Worm (Caenorhabditis elegans) whole organism, L3 larva: ENCODE measurements around the gene T05C3.6.
A peak's percentile ranks its signal among the peaks of the same experiment; 100 is the strongest.

Source experiments
- ZK546.5 ChIP-seq: sonication (generic microtip); optimal IDR thresholded peaks from 2 replicates; lab custom pipeline; 2017; ENCODE audit warnings: missing biosample characterization, missing genetic modification characterization
- ama-1 ChIP-seq: fragments of 150-350 bp; optimal IDR thresholded peaks from 2 replicates; lab custom pipeline; 2018
- ceh-16 ChIP-seq: sonication (generic microtip); optimal IDR thresholded peaks from 2 replicates; lab custom pipeline; 2017; ENCODE audit warnings: missing biosample characterization, missing genetic modification characterization
- ceh-28 ChIP-seq: fragments of 150-350 bp; optimal IDR thresholded peaks from 2 replicates; lab custom pipeline; 2014; ENCODE audit warnings: missing biosample characterization, missing genetic modification reagents, missing genetic modification characterization
- ceh-9 ChIP-seq: sonication (generic microtip); optimal IDR thresholded peaks from 2 replicates; lab custom pipeline; 2018; ENCODE audit warnings: missing biosample characterization, missing genetic modification characterization
- daf-12 ChIP-seq: fragments of 150-350 bp; optimal IDR thresholded peaks from 2 replicates; lab custom pipeline; 2014; ENCODE audit warnings: missing biosample characterization, missing genetic modification reagents, missing genetic modification characterization
- egl-27 ChIP-seq: sonication (generic microtip); optimal IDR thresholded peaks from 4 replicates; lab custom pipeline; 2017; ENCODE audit warnings: missing biosample characterization, missing genetic modification reagents, missing genetic modification characterization
- egl-5 ChIP-seq: fragments of 150-350 bp; optimal IDR thresholded peaks from 2 replicates; lab custom pipeline; 2017; ENCODE audit warnings: missing biosample characterization, missing genetic modification reagents, missing genetic modification characterization, inconsistent platforms
- elt-1 ChIP-seq: fragments of 150-350 bp; optimal IDR thresholded peaks from 2 replicates; lab custom pipeline; 2014; ENCODE audit warnings: missing biosample characterization, missing genetic modification characterization
- elt-2 ChIP-seq: sonication (generic microtip); optimal IDR thresholded peaks from 2 replicates; lab custom pipeline; 2016; ENCODE audit warnings: missing genetic modification reagents, mild to moderate bottlenecking, missing genetic modification characterization, missing compliant biosample characterization
- elt-3 ChIP-seq, 3 experiments: fragments of 150-350 bp in 1 of 3; sonication (generic microtip) in 2 of 3; optimal IDR thresholded peaks; 2 replicates in 2 of 3; 4 replicates in 1 of 3; lab custom pipeline; 2014 to 2017; ENCODE audit warnings: missing biosample characterization in 3 of 3, missing genetic modification characterization in 3 of 3
- eor-1 ChIP-seq, 2 experiments: fragments of 150-350 bp; optimal IDR thresholded peaks; 2 replicates each; lab custom pipeline; 2014 to 2018; ENCODE audit warnings: missing biosample characterization in 2 of 2, missing genetic modification characterization in 2 of 2
- fkh-10 ChIP-seq: sonication (generic microtip); optimal IDR thresholded peaks from 2 replicates; lab custom pipeline; 2017; ENCODE audit warnings: missing biosample characterization, missing genetic modification reagents, missing genetic modification characterization
- fos-1 ChIP-seq: fragments of 150-350 bp; optimal IDR thresholded peaks from 2 replicates; lab custom pipeline; 2014; ENCODE audit warnings: missing biosample characterization, missing genetic modification characterization
- hmg-11 ChIP-seq: sonication (generic microtip); optimal IDR thresholded peaks from 2 replicates; lab custom pipeline; 2016; ENCODE audit warnings: missing genetic modification characterization, missing compliant biosample characterization
- jun-1 ChIP-seq: fragments of 150-350 bp; optimal IDR thresholded peaks from 2 replicates; lab custom pipeline; 2014; ENCODE audit warnings: missing biosample characterization, missing genetic modification reagents, missing genetic modification characterization
- lin-39 ChIP-seq: fragments of 150-350 bp; optimal IDR thresholded peaks from 2 replicates; lab custom pipeline; 2018; ENCODE audit warnings: missing biosample characterization, missing genetic modification reagents, missing genetic modification characterization
- lsy-12 ChIP-seq: sonication (generic microtip); optimal IDR thresholded peaks from 2 replicates; lab custom pipeline; 2016; ENCODE audit warnings: mild to moderate bottlenecking, missing genetic modification characterization, missing compliant biosample characterization
- mml-1 ChIP-seq: fragments of 150-350 bp; sonication (generic microtip); optimal IDR thresholded peaks from 3 replicates; lab custom pipeline; 2014; ENCODE audit warnings: missing biosample characterization, missing genetic modification characterization
- nfya-1 ChIP-seq: sonication (generic microtip); optimal IDR thresholded peaks from 2 replicates; lab custom pipeline; 2017; ENCODE audit warnings: missing genetic modification characterization, mild to moderate bottlenecking, missing compliant biosample characterization, antibody characterized with exemption, moderate library complexity; ENCODE audit not compliant: insufficient read depth
- nhr-11 ChIP-seq: fragments of 150-350 bp; optimal IDR thresholded peaks from 2 replicates; lab custom pipeline; 2014; ENCODE audit warnings: missing biosample characterization, missing genetic modification characterization
- nhr-23 ChIP-seq: fragments of 150-350 bp; optimal IDR thresholded peaks from 2 replicates; lab custom pipeline; 2014; ENCODE audit warnings: missing biosample characterization, missing genetic modification reagents, missing genetic modification characterization
- nhr-237 ChIP-seq: fragments of 150-350 bp; optimal IDR thresholded peaks from 2 replicates; lab custom pipeline; 2014; ENCODE audit warnings: missing biosample characterization, missing genetic modification characterization
- nhr-25 ChIP-seq: sonication (generic microtip); optimal IDR thresholded peaks from 2 replicates; lab custom pipeline; 2017; ENCODE audit warnings: missing biosample characterization, missing genetic modification characterization
- nhr-43 ChIP-seq: sonication (generic microtip); optimal IDR thresholded peaks from 2 replicates; lab custom pipeline; 2016; ENCODE audit warnings: mild to moderate bottlenecking, missing genetic modification characterization, missing compliant biosample characterization; ENCODE audit not compliant: poor library complexity, severe bottlenecking
- nhr-76 ChIP-seq: fragments of 150-350 bp; sonication (generic microtip); optimal IDR thresholded peaks from 5 replicates; lab custom pipeline; 2014; ENCODE audit warnings: missing biosample characterization, missing genetic modification characterization
- pha-4 ChIP-seq: fragments of 150-350 bp; optimal IDR thresholded peaks from 2 replicates; lab custom pipeline; 2014; ENCODE audit warnings: missing biosample characterization, missing genetic modification reagents, missing genetic modification characterization
- pqm-1 ChIP-seq: fragments of 150-350 bp; optimal IDR thresholded peaks from 2 replicates; lab custom pipeline; 2017; ENCODE audit warnings: missing biosample characterization, missing genetic modification characterization, inconsistent platforms
- skn-1 ChIP-seq: fragments of 150-350 bp; optimal IDR thresholded peaks from 2 replicates; lab custom pipeline; 2014; ENCODE audit warnings: missing biosample characterization, missing genetic modification characterization
- tbx-2 ChIP-seq: sonication (generic microtip); optimal IDR thresholded peaks from 2 replicates; lab custom pipeline; 2016; ENCODE audit warnings: mild to moderate bottlenecking, missing genetic modification characterization, missing compliant biosample characterization
- unc-39 ChIP-seq: sonication (generic microtip); optimal IDR thresholded peaks from 4 replicates; lab custom pipeline; 2017; ENCODE audit warnings: missing biosample characterization, missing genetic modification characterization
- unc-62 ChIP-seq: fragments of 150-350 bp; sonication (generic microtip); optimal IDR thresholded peaks from 4 replicates; lab custom pipeline; 2014; ENCODE audit warnings: missing biosample characterization, missing genetic modification reagents, missing genetic modification characterization
- ztf-11 ChIP-seq: fragments of 150-350 bp; optimal IDR thresholded peaks from 2 replicates; lab custom pipeline; 2014; ENCODE audit warnings: missing biosample characterization, missing genetic modification characterization
- ztf-4 ChIP-seq: fragments of 150-350 bp; optimal IDR thresholded peaks from 2 replicates; lab custom pipeline; 2014; ENCODE audit warnings: missing biosample characterization, missing genetic modification characterization

The T05C3.6 gene

ce11 chrV:5453615-5454014 lies 36.6 kb upstream of the T05C3.6 start, which contains the start of gene glc-3:
glc-3 (minus strand) TSS chrV:5453715.
- TF ChIP-seq elt-3 (tag; optimal IDR thresholded peaks at IDR 0.05; lab: Kevin White, UChicago), result no peak
- no peak for TF ChIP-seq unc-39 (tag; lab: Kevin White, UChicago)
- no peak for TF ChIP-seq fkh-10 (GFP tag; lab: Kevin White, UChicago)
- TF ChIP-seq ceh-16, result no peak
- no peak for TF ChIP-seq lin-39
- TF ChIP-seq ceh-9 (tag; lab: Kevin White, UChicago), result no peak
- TF ChIP-seq nhr-76 (tag; lab: Kevin White, UChicago), result no peak
- TF ChIP-seq nhr-237 (tag; lab: Kevin White, UChicago), result no peak
- TF ChIP-seq ceh-28, result no peak

- no peak for TF ChIP-seq skn-1 (tag; lab: Kevin White, UChicago)
- no peak for TF ChIP-seq egl-5
- TF ChIP-seq mml-1 (tag; lab: Kevin White, UChicago), result no peak
- TF ChIP-seq fkh-10 (GFP tag; lab: Kevin White, UChicago), result peak; percentile 45
- no peak for TF ChIP-seq egl-27 (tag; lab: Kevin White, UChicago)
Measured at ce11 chrV:5454955-5455354, 35.3 kb upstream of the T05C3.6 start.

DNA sequence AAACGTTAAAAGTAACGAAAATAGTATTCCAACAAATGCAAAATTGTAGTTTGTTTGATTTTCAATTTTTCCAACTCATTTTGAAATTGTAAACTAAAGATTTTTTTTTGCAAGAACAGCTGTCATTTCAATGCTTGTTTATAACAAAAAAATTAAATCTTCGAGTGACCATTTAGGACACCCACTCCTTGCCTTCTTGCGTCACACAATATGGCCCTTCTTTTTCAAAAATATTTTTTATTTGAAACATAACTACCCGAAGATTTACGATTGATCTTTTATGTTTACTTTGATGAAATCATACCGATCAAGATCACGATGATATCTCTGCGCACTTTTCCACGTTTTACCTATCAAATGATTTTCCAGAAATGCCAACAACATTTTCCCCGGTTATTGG lies 30.4 kb upstream of the T05C3.6 start, which contains the start of gene ZC317.2:
ZC317.2 (plus strand) TSS at position 301 of the 400 bp plus-strand sequence.
- TF ChIP-seq lin-39, result no peak
- no peak for TF ChIP-seq ceh-16
- TF ChIP-seq elt-2 (tag; lab: Kevin White, UChicago), result no peak
- no peak for TF ChIP-seq nfya-1
- TF ChIP-seq nhr-76 (tag; lab: Kevin White, UChicago), result no peak

DNA sequence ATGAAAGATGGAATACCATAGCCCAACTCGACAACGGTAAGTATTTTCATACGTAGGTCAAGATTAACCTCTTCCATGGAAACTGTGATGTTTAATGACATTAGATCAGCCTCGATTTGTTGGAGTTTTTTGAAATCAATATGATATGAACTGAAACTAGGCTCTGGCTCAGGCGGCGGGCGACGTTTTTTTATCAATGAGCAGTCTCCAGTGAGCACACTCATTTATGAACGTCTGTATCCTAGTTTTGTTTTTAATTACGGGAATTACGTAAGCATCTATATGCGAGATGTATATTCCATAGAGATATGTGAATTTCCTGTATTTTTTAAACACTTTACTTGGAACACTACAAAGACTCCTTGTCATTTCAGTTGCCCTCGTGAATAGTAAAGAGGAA lies 27.4 kb upstream of the T05C3.6 start, which contains the start of gene srg-67:
srg-67 (minus strand) TSS at position 101 of the 400 bp plus-strand sequence.
- TF ChIP-seq nhr-25 (tag; lab: Kevin White, UChicago) (no peak), daf-12 (tag; lab: Kevin White, UChicago) (no peak), tbx-2 (tag; lab: Kevin White, UChicago) (no peak), pqm-1 (tag; lab: Kevin White, UChicago) (no peak), fkh-10 (GFP tag; lab: Kevin White, UChicago) (no peak), egl-5 (no peak), eor-1 (tag; optimal IDR thresholded peaks at IDR 0.05; lab: Kevin White, UChicago) (no peak), pha-4 (tag; lab: Kevin White, UChicago) (no peak), egl-27 (tag; lab: Kevin White, UChicago) (no peak), unc-39 (tag; lab: Kevin White, UChicago) (no peak), ama-1 (lab: Kevin White, UChicago) (no peak), elt-2 (tag; lab: Kevin White, UChicago) (no peak), nhr-23 (no peak)

DNA sequence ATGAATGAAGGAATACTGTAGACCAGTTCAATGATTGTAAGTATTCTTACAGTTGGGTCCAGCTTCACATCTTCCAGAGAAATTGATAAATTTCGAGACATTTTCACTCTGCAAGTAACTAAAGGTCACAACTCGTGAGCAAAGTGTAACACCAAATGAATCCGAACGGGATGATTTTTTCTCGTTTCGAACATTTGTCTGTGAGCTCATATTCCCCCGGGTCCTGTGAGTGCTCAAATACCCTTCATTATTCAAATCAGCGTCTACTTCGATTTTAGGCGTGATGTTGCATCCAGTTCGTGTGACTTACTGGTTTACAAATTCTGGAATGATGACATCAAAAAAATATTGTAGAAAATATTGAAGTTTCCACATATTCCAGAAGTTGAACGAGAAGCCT lies 24.9 kb upstream of the T05C3.6 start, which contains the start of gene srg-68:
srg-68 (minus strand) TSS at position 101 of the 400 bp plus-strand sequence.
- TF ChIP-seq ztf-11 (tag; lab: Kevin White, UChicago), result no peak
- TF ChIP-seq nhr-11, result no peak
- no peak for TF ChIP-seq ceh-28
- TF ChIP-seq ZK546.5 (tag; lab: Kevin White, UChicago), result no peak
- TF ChIP-seq ztf-4, result no peak
- no peak for TF ChIP-seq jun-1 (tag; lab: Kevin White, UChicago)
- no peak for TF ChIP-seq nhr-43 (tag; lab: Kevin White, UChicago)
- TF ChIP-seq ama-1 (lab: Kevin White, UChicago), result no peak
- no peak for TF ChIP-seq unc-62 (GFP tag; lab: Kevin White, UChicago)
- no peak for TF ChIP-seq elt-1 (tag; lab: Kevin White, UChicago)
- no peak for TF ChIP-seq egl-5
- no peak for TF ChIP-seq fos-1 (tag; lab: Kevin White, UChicago)
- no peak for TF ChIP-seq hmg-11 (tag; lab: Kevin White, UChicago)
- no peak for TF ChIP-seq lsy-12 (tag; lab: Kevin White, UChicago)
- TF ChIP-seq nhr-237 (tag; lab: Kevin White, UChicago), result no peak
- TF ChIP-seq egl-27 (tag; lab: Kevin White, UChicago), result no peak
- no peak for TF ChIP-seq tbx-2 (tag; lab: Kevin White, UChicago)
- TF ChIP-seq skn-1 (tag; lab: Kevin White, UChicago), result no peak
- no peak for TF ChIP-seq mml-1 (tag; lab: Kevin White, UChicago)
